Worm (Caenorhabditis elegans) whole organism, L4/young adult: Measurements from ENCODE around the gene elli-1.
A peak's percentile ranks its signal among the peaks of the same experiment; 100 is the strongest.

Experiments used
- W03F9.2 ChIP-seq: fragments of 150-350 bp; optimal IDR thresholded peaks from 2 replicates; lab custom pipeline; 2014; ENCODE audit warnings: missing biosample characterization, missing genetic modification characterization
- dao-5 ChIP-seq: sonication (generic microtip); optimal IDR thresholded peaks from 2 replicates; lab custom pipeline; 2016; ENCODE audit warnings: missing genotype, missing genetic modification characterization, moderate library complexity, missing compliant biosample characterization
- him-1 ChIP-seq: sonication (generic microtip); optimal IDR thresholded peaks from 2 replicates; lab custom pipeline; 2016; ENCODE audit warnings: missing genotype, missing genetic modification reagents, missing genetic modification characterization, missing compliant biosample characterization

The elli-1 gene

ce11 chrIV:8764567-8764966 is 9.9 kb upstream of the elli-1 start, which contains the start of gene cdc-50.B:
Gene cdc-50.B (plus strand): TSS chrIV:8764867.
- TF ChIP-seq dao-5 (tag; lab: Kevin White, UChicago) (no peak), him-1 (tag; lab: Kevin White, UChicago) (no peak), W03F9.2 (no peak)

- TF ChIP-seq him-1 (tag; lab: Kevin White, UChicago) (no peak), dao-5 (tag; lab: Kevin White, UChicago) (no peak), W03F9.2 (no peak)
Measured at ce11 chrIV:8762471-8762870, 7.8 kb upstream of the elli-1 start.

ce11 chrIV:8761896-8762295 is 7.3 kb upstream of the elli-1 start, which contains the start of the genes F20C5.11 and klp-11:
Gene F20C5.11 (minus strand): TSS chrIV:8761996.
Gene klp-11 (minus strand): TSS chrIV:8762066.
- TF ChIP-seq dao-5 (tag; lab: Kevin White, UChicago) (no peak), W03F9.2 (no peak), him-1 (tag; lab: Kevin White, UChicago) (no peak)

ce11 chrIV:8758620-8759019 is 4.0 kb upstream of the elli-1 start:
- TF ChIP-seq him-1 (tag; lab: Kevin White, UChicago) = no peak
- TF ChIP-seq dao-5 (tag; lab: Kevin White, UChicago) = no peak
- TF ChIP-seq W03F9.2 = no peak

- TF ChIP-seq dao-5 (tag; lab: Kevin White, UChicago) = no peak
- TF ChIP-seq him-1 (tag; lab: Kevin White, UChicago) = no peak
- TF ChIP-seq W03F9.2 = no peak
Measured at ce11 chrIV:8757729-8758128, 3.1 kb upstream of the elli-1 start.

ce11 chrIV:8754146-8754545 is 481 bp downstream of the elli-1 start:
- TF ChIP-seq him-1 (tag; lab: Kevin White, UChicago) (no peak), W03F9.2 (no peak), dao-5 (tag; lab: Kevin White, UChicago) (no peak)

ce11 chrIV:8752492-8752891 is 2.1 kb downstream of the elli-1 start:
- TF ChIP-seq him-1 (tag; lab: Kevin White, UChicago) (no peak), dao-5 (tag; lab: Kevin White, UChicago) (no peak), W03F9.2 (no peak)

ce11 chrIV:8748967-8749366 is 5.7 kb downstream of the elli-1 start:
- TF ChIP-seq W03F9.2 (no peak), him-1 (tag; lab: Kevin White, UChicago) (no peak), dao-5 (tag; lab: Kevin White, UChicago) (no peak)

- TF ChIP-seq W03F9.2 (no peak), him-1 (tag; lab: Kevin White, UChicago) (no peak), dao-5 (tag; lab: Kevin White, UChicago) (no peak)
Measured at ce11 chrIV:8745591-8746302, 8.9 kb downstream of the elli-1 start, which contains the start of the genes F20C5.7 and parg-1. Gene F20C5.7 (minus strand): TSS chrIV:8745691. Gene parg-1 (plus strand): TSS chrIV:8746252.

- no peak for TF ChIP-seq dao-5 (tag; lab: Kevin White, UChicago)
- TF ChIP-seq W03F9.2 = peak; percentile 92
- no peak for TF ChIP-seq him-1 (tag; lab: Kevin White, UChicago)
Measured at ce11 chrIV:8743654-8744332, 10.8 kb downstream of the elli-1 start, which contains the start of gene F21D5.7. Gene F21D5.7 (minus strand): TSS chrIV:8743704.

- TF ChIP-seq him-1 (tag; lab: Kevin White, UChicago) (no peak), dao-5 (tag; lab: Kevin White, UChicago) (no peak), W03F9.2 (no peak)
Measured at ce11 chrIV:8740952-8741438, 13.6 kb downstream of the elli-1 start, which contains the start of gene F21D5.6. Gene F21D5.6 (minus strand): TSS chrIV:8741388.

- TF ChIP-seq W03F9.2 = no peak
- no peak for TF ChIP-seq dao-5 (tag; lab: Kevin White, UChicago)
- no peak for TF ChIP-seq him-1 (tag; lab: Kevin White, UChicago)
Measured at ce11 chrIV:8739926-8740325, 14.7 kb downstream of the elli-1 start, which contains the start of gene mrps-33. Gene mrps-33 (minus strand): TSS chrIV:8740026.

ce11 chrIV:8739294-8739693 is 15.3 kb downstream of the elli-1 start, which contains the start of gene F21D5.5:
Gene F21D5.5 (minus strand): TSS chrIV:8739394.
- TF ChIP-seq W03F9.2 = no peak

- TF ChIP-seq W03F9.2 (no peak), him-1 (tag; lab: Kevin White, UChicago) (no peak), dao-5 (tag; lab: Kevin White, UChicago) (no peak)
Measured at ce11 chrIV:8737787-8738186, 16.8 kb downstream of the elli-1 start, which contains the start of gene F21D5.4. Gene F21D5.4 (plus strand): TSS chrIV:8738087.
